Fruit fly (Drosophila melanogaster): ENCODE data around the gene CG13847.

The CG13847 gene

dm6 chr3R:22468829-22469487 is 33.0 kb upstream of the CG13847 start:
- TF ChIP-seq p53 (GFP tag; optimal IDR thresholded peaks at IDR 0.05) = peak; percentile 78
- TF ChIP-seq CG1529 (GFP tag; optimal IDR thresholded peaks at IDR 0.05) = peak; percentile 42
- peak; percentile 84 for TF ChIP-seq CG31441 (GFP tag; IDR thresholded peaks at IDR 0.05)
- peak; percentile 52 for TF ChIP-seq wek (GFP tag; optimal IDR thresholded peaks at IDR 0.05)
- peak; percentile 89 for TF ChIP-seq CG30403 (GFP tag; optimal IDR thresholded peaks at IDR 0.05)
- TF ChIP-seq run (tag; optimal IDR thresholded peaks at IDR 0.05) = peak; percentile 74
- TF ChIP-seq Vsx1 (GFP tag; optimal IDR thresholded peaks at IDR 0.05) = peak; percentile 43
- peak; percentile 50 for TF ChIP-seq Ets97D (GFP tag; optimal IDR thresholded peaks at IDR 0.05)
- no peak for TF ChIP-seq sr (GFP tag; IDR thresholded peaks at IDR 0.05)
- peak; percentile 84 for TF ChIP-seq seq (GFP tag; IDR thresholded peaks at IDR 0.05)
- TF ChIP-seq zf30C (GFP tag; optimal IDR thresholded peaks at IDR 0.05) = no peak
- no peak for TF ChIP-seq sqz (GFP tag; optimal IDR thresholded peaks at IDR 0.05)
- peak; percentile 56 for TF ChIP-seq CG4707 (GFP tag; optimal IDR thresholded peaks at IDR 0.05)
- TF ChIP-seq pita (GFP tag; optimal IDR thresholded peaks at IDR 0.05) = no peak
- TF ChIP-seq HLH4C (GFP tag; IDR thresholded peaks at IDR 0.05; ENCODE audit: partially characterized antibody) = no peak
- peak; percentile 98 for TF ChIP-seq Med (GFP tag)
- TF ChIP-seq ara (GFP tag; IDR thresholded peaks at IDR 0.05) = peak; percentile 57; the same call in 1 of the 2 replicates
- TF ChIP-seq danr (GFP tag; IDR thresholded peaks at IDR 0.05) = peak; percentile 61; the same call in 1 of the 2 replicates
- TF ChIP-seq onecut (GFP tag; IDR thresholded peaks at IDR 0.05) = peak; percentile 81
- peak; percentile 94 for TF ChIP-seq CG2678 (tag; optimal IDR thresholded peaks at IDR 0.05)
- TF ChIP-seq Awh (GFP tag; IDR thresholded peaks at IDR 0.05) = peak; percentile 78; the same call in 1 of the 2 replicates
- TF ChIP-seq HmgZ (tag; optimal IDR thresholded peaks at IDR 0.05) = peak; percentile 90
- peak; percentile 69 for TF ChIP-seq NFAT (GFP tag; IDR thresholded peaks at IDR 0.05)
- TF ChIP-seq Atf3 (GFP tag; optimal IDR thresholded peaks at IDR 0.05) = peak; percentile 71
- peak; percentile 74 to 88 for TF ChIP-seq Pdp1 (GFP tag; optimal IDR thresholded peaks at IDR 0.05)
- TF ChIP-seq Nf-YB (GFP tag; optimal IDR thresholded peaks at IDR 0.05) = peak; percentile 66
- TF ChIP-seq cwo (GFP tag; optimal IDR thresholded peaks at IDR 0.05) = peak; percentile 90
- peak; percentile 80 for TF ChIP-seq az2 (GFP tag; optimal IDR thresholded peaks at IDR 0.05)
- TF ChIP-seq E2f1 (GFP tag; IDR thresholded peaks at IDR 0.05) = peak; percentile 76
- TF ChIP-seq sd (tag; optimal IDR thresholded peaks at IDR 0.05) = peak; percentile 94
- TF ChIP-seq CG11696 (GFP tag; IDR thresholded peaks at IDR 0.05) = 0 out of 2 replicates have a peak, but pooled peaks have one; percentile 25
- TF ChIP-seq CG2120 (GFP tag; optimal IDR thresholded peaks at IDR 0.05) = peak; percentile 95
- TF ChIP-seq Ptx1 (GFP tag; IDR thresholded peaks at IDR 0.05) = peak; percentile 89
- TF ChIP-seq Doc2 (GFP tag; IDR thresholded peaks at IDR 0.05) = 0 out of 2 replicates have a peak, but pooled peaks have one; percentile 39
- TF ChIP-seq CG34376 (GFP tag; optimal IDR thresholded peaks at IDR 0.05) = peak; percentile 90
- peak; percentile 77 for TF ChIP-seq Drgx (GFP tag; IDR thresholded peaks at IDR 0.05)
- TF ChIP-seq ash1 (GFP tag; optimal IDR thresholded peaks at IDR 0.05) = peak; percentile 50
- TF ChIP-seq CG7556 (GFP tag; optimal IDR thresholded peaks at IDR 0.05) = peak; percentile 91
- TF ChIP-seq corto (GFP tag; optimal IDR thresholded peaks at IDR 0.05) = no peak
- peak; percentile 81 for TF ChIP-seq CG6683 (GFP tag; optimal IDR thresholded peaks at IDR 0.05)
- TF ChIP-seq ems (GFP tag; optimal IDR thresholded peaks at IDR 0.05) = peak; percentile 79
- peak; percentile 71 for TF ChIP-seq CG5245 (GFP tag; optimal IDR thresholded peaks at IDR 0.05)
- no peak for TF ChIP-seq Hr39 (optimal IDR thresholded peaks at IDR 0.05)
- TF ChIP-seq Kr (GFP tag; optimal IDR thresholded peaks at IDR 0.05) = no peak
- no peak for TF ChIP-seq CTCF (GFP tag; optimal IDR thresholded peaks at IDR 0.05)
- peak; percentile 54; the same call in 1 of the 2 replicates for TF ChIP-seq CG10321 (GFP tag; IDR thresholded peaks at IDR 0.05)
- TF ChIP-seq Fer3 (tag; optimal IDR thresholded peaks at IDR 0.05) = peak; percentile 89
- TF ChIP-seq jigr1 (GFP tag; IDR thresholded peaks at IDR 0.05) = peak; percentile 64; the same call in 2 of the 3 replicates
- peak; percentile 71 for TF ChIP-seq Bdp1 (GFP tag; optimal IDR thresholded peaks at IDR 0.05)
- peak; percentile 42 for TF ChIP-seq CG6254 (GFP tag; optimal IDR thresholded peaks at IDR 0.05)
- TF ChIP-seq Lhr (GFP tag; optimal IDR thresholded peaks at IDR 0.05) = no peak

All from whole organism, embryonic.